Worm (Caenorhabditis elegans) whole organism, L4 larva: ENCODE measurements around the gene srx-13.

ENCODE experiments used
- F44E2.7 ChIP-seq: fragments of 200-800 bp; sonication (Bioruptor generic); IDR thresholded peaks from 2 replicates; pipeline ENCODE4 v2.1.2; 2022; ENCODE audit warnings: missing genetic modification characterization, missing compliant biosample characterization
- R02D3.7 ChIP-seq: fragments of 150-350 bp; sonication (generic microtip); optimal IDR thresholded peaks from 3 replicates; lab custom pipeline; 2014; ENCODE audit warnings: missing biosample characterization, missing genetic modification characterization
- T20F7.1 ChIP-seq: fragments of 200-800 bp; sonication (Bioruptor generic); optimal IDR thresholded peaks from 2 replicates; lab custom pipeline; 2018; ENCODE audit warnings: mild to moderate bottlenecking, missing genetic modification characterization, missing compliant biosample characterization
- Y48G9A.11 ChIP-seq: fragments of 200-800 bp; sonication (Bioruptor generic); IDR thresholded peaks from 2 replicates; pipeline ENCODE4 v1.3.6; 2022; ENCODE audit warnings: missing genetic modification reagents, missing genetic modification characterization, missing compliant biosample characterization
- Y75B8A.6 ChIP-seq: fragments of 200-800 bp; sonication (Bioruptor generic); IDR thresholded peaks from 2 replicates; pipeline ENCODE4 v1.3.6; 2022; ENCODE audit warnings: missing genetic modification reagents, missing genetic modification characterization, missing compliant biosample characterization
- ama-1 ChIP-seq: fragments of 150-350 bp; optimal IDR thresholded peaks from 2 replicates; lab custom pipeline; 2014; ENCODE audit warnings: inconsistent platforms, mixed read lengths
- ceh-20 ChIP-seq: fragments of 200-800 bp; sonication (Bioruptor generic); IDR thresholded peaks from 2 replicates; pipeline ENCODE4 v1.3.6; 2022; ENCODE audit warnings: missing genetic modification reagents, missing genetic modification characterization, missing compliant biosample characterization
- ceh-44 ChIP-seq: fragments of 200-800 bp; sonication (Bioruptor generic); IDR thresholded peaks from 2 replicates; pipeline ENCODE4 v1.3.6; 2022; ENCODE audit warnings: missing genetic modification reagents, missing genetic modification characterization, missing compliant biosample characterization
- ctbp-1 ChIP-seq: fragments of 200-800 bp; sonication (Bioruptor generic); IDR thresholded peaks from 2 replicates; pipeline ENCODE4 v1.3.6; 2022; ENCODE audit warnings: missing genetic modification reagents, missing genetic modification characterization, missing compliant biosample characterization
- daf-16 ChIP-seq, 3 experiments: sonication (generic microtip); optimal IDR thresholded peaks; 2 replicates each; lab custom pipeline; 2016 to 2017; ENCODE audit warnings: missing genetic modification characterization in 3 of 3, missing genetic modification reagents in 3 of 3, mild to moderate bottlenecking in 2 of 3, missing compliant biosample characterization in 2 of 3, missing biosample characterization in 1 of 3, moderate library complexity in 1 of 3
- daf-19 ChIP-seq: fragments of 200-800 bp; sonication (Bioruptor generic); conservative IDR thresholded peaks from 2 replicates; pipeline ENCODE4 v1.3.6; 2022; ENCODE audit warnings: missing genetic modification characterization, missing compliant biosample characterization
- egl-27 ChIP-seq: sonication (generic microtip); optimal IDR thresholded peaks from 3 replicates; lab custom pipeline; 2017; ENCODE audit warnings: missing biosample characterization, missing genetic modification reagents, missing genetic modification characterization
- egl-43 ChIP-seq: fragments of 200-800 bp; sonication (Bioruptor generic); IDR thresholded peaks from 2 replicates; pipeline ENCODE4 v1.3.6; 2022; ENCODE audit warnings: missing genetic modification reagents, missing genetic modification characterization, missing compliant biosample characterization
- hif-1 ChIP-seq, 2 experiments: sonication (generic microtip); optimal IDR thresholded peaks; 2 replicates each; lab custom pipeline; 2016 to 2017; ENCODE audit warnings: missing compliant biosample characterization in 2 of 2, missing genetic modification characterization in 2 of 2, missing genetic modification reagents in 2 of 2, missing genotype in 2 of 2, mild to moderate bottlenecking in 1 of 2
- hlh-11 ChIP-seq: fragments of 200-800 bp; sonication (Bioruptor generic); optimal IDR thresholded peaks from 2 replicates; lab custom pipeline; 2018; ENCODE audit warnings: mild to moderate bottlenecking, missing genetic modification characterization, missing compliant biosample characterization
- hlh-30 ChIP-seq: sonication (generic microtip); optimal IDR thresholded peaks from 2 replicates; lab custom pipeline; 2017; ENCODE audit warnings: antibody characterized with exemption, mild to moderate bottlenecking, missing genetic modification characterization, missing compliant biosample characterization; ENCODE audit not compliant: insufficient read depth
- jun-1 ChIP-seq: fragments of 150-350 bp; optimal IDR thresholded peaks from 2 replicates; lab custom pipeline; 2014; ENCODE audit warnings: missing biosample characterization, missing genetic modification reagents, missing genetic modification characterization
- lin-13 ChIP-seq: fragments of 150-350 bp; optimal IDR thresholded peaks from 2 replicates; lab custom pipeline; 2014; ENCODE audit warnings: missing biosample characterization, missing genetic modification reagents, missing genetic modification characterization
- mep-1 ChIP-seq: fragments of 150-350 bp; sonication (generic microtip); optimal IDR thresholded peaks from 3 replicates; lab custom pipeline; 2014; ENCODE audit warnings: missing biosample characterization, missing genetic modification characterization
- mxl-2 ChIP-seq: fragments of 200-800 bp; sonication (Bioruptor generic); conservative IDR thresholded peaks from 2 replicates; pipeline ENCODE4 v1.3.6; 2022; ENCODE audit warnings: missing genetic modification reagents, missing genetic modification characterization, missing compliant biosample characterization
- mxl-3 ChIP-seq: fragments of 200-800 bp; sonication (Bioruptor generic); optimal IDR thresholded peaks from 2 replicates; lab custom pipeline; 2018; ENCODE audit warnings: mild to moderate bottlenecking, missing genetic modification characterization, missing compliant biosample characterization
- nhr-10 ChIP-seq: fragments of 150-350 bp; optimal IDR thresholded peaks from 2 replicates; lab custom pipeline; 2014; ENCODE audit warnings: missing biosample characterization, missing genetic modification characterization
- nhr-102 ChIP-seq: sonication (generic microtip); optimal IDR thresholded peaks from 2 replicates; lab custom pipeline; 2016; ENCODE audit warnings: mild to moderate bottlenecking, missing genetic modification characterization, moderate library complexity, missing compliant biosample characterization
- nhr-11 ChIP-seq: fragments of 150-350 bp; optimal IDR thresholded peaks from 2 replicates; lab custom pipeline; 2014; ENCODE audit warnings: missing biosample characterization, missing genetic modification characterization
- nhr-237 ChIP-seq: sonication (generic microtip); optimal IDR thresholded peaks from 2 replicates; lab custom pipeline; 2017; ENCODE audit warnings: missing biosample characterization, missing genetic modification characterization
- nhr-28 ChIP-seq: fragments of 150-350 bp; optimal IDR thresholded peaks from 2 replicates; lab custom pipeline; 2014; ENCODE audit warnings: missing biosample characterization, missing genetic modification characterization
- nhr-48 ChIP-seq: sonication (generic microtip); optimal IDR thresholded peaks from 2 replicates; lab custom pipeline; 2016; ENCODE audit warnings: mild to moderate bottlenecking, missing genetic modification characterization, missing compliant biosample characterization
- nhr-77 ChIP-seq: fragments of 150-350 bp; optimal IDR thresholded peaks from 2 replicates; lab custom pipeline; 2014; ENCODE audit warnings: missing biosample characterization, missing genetic modification characterization
- pqm-1 ChIP-seq: sonication (generic microtip); optimal IDR thresholded peaks from 2 replicates; lab custom pipeline; 2017; ENCODE audit warnings: missing biosample characterization, missing genetic modification characterization
- rbr-2 ChIP-seq: sonication (generic microtip); optimal IDR thresholded peaks from 2 replicates; lab custom pipeline; 2016; ENCODE audit warnings: missing genotype, missing genetic modification characterization, missing compliant biosample characterization
- saeg-2 ChIP-seq: fragments of 200-800 bp; sonication (Bioruptor generic); IDR thresholded peaks from 2 replicates; pipeline ENCODE4 v1.3.6; 2022; ENCODE audit warnings: missing genetic modification reagents, missing genetic modification characterization, missing compliant biosample characterization
- set-16 ChIP-seq: fragments of 200-800 bp; sonication (Bioruptor generic); IDR thresholded peaks from 2 replicates; pipeline ENCODE4 v1.3.6; 2022; ENCODE audit warnings: missing genetic modification reagents, missing genetic modification characterization, missing compliant biosample characterization
- skn-1 ChIP-seq: fragments of 150-350 bp; optimal IDR thresholded peaks from 2 replicates; lab custom pipeline; 2014; ENCODE audit warnings: missing biosample characterization, missing genetic modification characterization
- snpc-4 ChIP-seq: fragments of 150-350 bp; optimal IDR thresholded peaks from 2 replicates; lab custom pipeline; 2014; ENCODE audit warnings: missing biosample characterization, missing genetic modification characterization
- unc-62 ChIP-seq, 3 experiments: fragments of 150-350 bp in 1 of 3; sonication (generic microtip); optimal IDR thresholded peaks in 2 of 3; peaks in 1 of 3; 1 replicate in 1 of 3; 2 replicates in 2 of 3; lab custom pipeline; 2014 to 2017; ENCODE audit warnings: missing biosample characterization in 3 of 3, missing genetic modification characterization in 3 of 3, missing genetic modification reagents in 3 of 3, missing genotype in 1 of 3
- vab-7 ChIP-seq: fragments of 200-800 bp; sonication (Bioruptor generic); IDR thresholded peaks from 2 replicates; pipeline ENCODE4 v1.3.6; 2022; ENCODE audit warnings: missing genetic modification reagents, missing genetic modification characterization, missing compliant biosample characterization
- zip-2 ChIP-seq: fragments of 150-350 bp; optimal IDR thresholded peaks from 2 replicates; lab custom pipeline; 2014; ENCODE audit warnings: missing biosample characterization, missing genetic modification characterization
- ztf-11 ChIP-seq: fragments of 150-350 bp; optimal IDR thresholded peaks from 2 replicates; lab custom pipeline; 2014; ENCODE audit warnings: missing biosample characterization, missing genetic modification characterization

The srx-13 gene

ce11 chrIV:1065569-1065968 is 52.9 kb downstream of the srx-13 start (continued):
- no peak for TF ChIP-seq F44E2.7 (GFP tag; lab: Robert Waterston, UW)
- TF ChIP-seq Y48G9A.11 (GFP tag; lab: Robert Waterston, UW): no peak
- TF ChIP-seq snpc-4 (tag; lab: Kevin White, UChicago): no peak
- no peak for TF ChIP-seq T20F7.1 (GFP tag; lab: Kevin White, UChicago)
- no peak for TF ChIP-seq saeg-2 (GFP tag; lab: Robert Waterston, UW)
- peak; percentile 93 for TF ChIP-seq hlh-11 (tag; lab: Kevin White, UChicago)
- TF ChIP-seq set-16: peak; percentile 74
- no peak for TF ChIP-seq lin-13 (GFP tag; lab: Kevin White, UChicago)
- TF ChIP-seq ztf-11: no peak
- TF ChIP-seq daf-16 (GFP tag; optimal IDR thresholded peaks at IDR 0.05; lab: Kevin White, UChicago): no peak
- peak; percentile 63 for TF ChIP-seq daf-16 (tag; optimal IDR thresholded peaks at IDR 0.05; lab: Kevin White, UChicago)
- TF ChIP-seq egl-27 (tag; lab: Kevin White, UChicago): no peak
- no peak for TF ChIP-seq unc-62 (GFP tag; optimal IDR thresholded peaks at IDR 0.05 in 1 of 2; lab: Kevin White, UChicago)
- no peak for TF ChIP-seq unc-62 (tag; optimal IDR thresholded peaks at IDR 0.05; lab: Kevin White, UChicago)
- TF ChIP-seq zip-2: no peak
- TF ChIP-seq nhr-77 (tag; lab: Kevin White, UChicago): no peak
- TF ChIP-seq vab-7: no peak
- no peak for TF ChIP-seq pqm-1
- no peak for TF ChIP-seq ceh-44 (GFP tag; lab: Robert Waterston, UW)
- no peak for TF ChIP-seq mep-1
- TF ChIP-seq nhr-28 (tag; lab: Kevin White, UChicago): no peak
- peak; percentile 31 for TF ChIP-seq nhr-102 (tag; lab: Kevin White, UChicago)
- no peak for TF ChIP-seq skn-1 (tag; lab: Kevin White, UChicago)
- TF ChIP-seq egl-43 (GFP tag; lab: Robert Waterston, UW): 0 out of 2 replicates have a peak, but pooled peaks have one; percentile 47
- no peak for TF ChIP-seq Y75B8A.6 (GFP tag; lab: Robert Waterston, UW)
- peak; percentile 12 for TF ChIP-seq mxl-3 (GFP tag; lab: Kevin White, UChicago)
- TF ChIP-seq hif-1 (tag; optimal IDR thresholded peaks at IDR 0.05; lab: Kevin White, UChicago): peak in 1 of 2 experiments; percentile 52
- no peak for TF ChIP-seq nhr-237
- TF ChIP-seq nhr-48: peak; percentile 32
- TF ChIP-seq R02D3.7 (tag; lab: Kevin White, UChicago): no peak
- peak; percentile 15 for TF ChIP-seq nhr-11
- TF ChIP-seq ama-1 (lab: Kevin White, UChicago): no peak
- no peak for TF ChIP-seq jun-1 (tag; lab: Kevin White, UChicago)
- TF ChIP-seq nhr-10: no peak
- TF ChIP-seq hlh-30: peak; percentile 74
- no peak for TF ChIP-seq mxl-2 (GFP tag; lab: Robert Waterston, UW)
- TF ChIP-seq rbr-2 (tag; lab: Kevin White, UChicago): no peak
- no peak for TF ChIP-seq ceh-20 (GFP tag; lab: Robert Waterston, UW)
- TF ChIP-seq ctbp-1 (GFP tag; lab: Robert Waterston, UW): no peak
- no peak for TF ChIP-seq daf-19
